Worm (Caenorhabditis elegans): ENCODE results near the gene fbxb-107.

Gene fbxb-107

ce11 chrII:2741405-2741804 is 17.2 kb upstream of the fbxb-107 start:
- TF ChIP-seq alr-1 (tag; optimal IDR thresholded peaks at IDR 0.05): no peak

ce11 chrII:2742251-2742650 is 16.3 kb upstream of the fbxb-107 start, which contains the start of gene T05A8.7:
Gene T05A8.7, minus strand, starts transcription at chrII:2742351.
- no peak for TF ChIP-seq nhr-25 (tag; optimal IDR thresholded peaks at IDR 0.05)
- TF ChIP-seq ceh-82 (tag; optimal IDR thresholded peaks at IDR 0.05): no peak
- TF ChIP-seq ZK546.5 (tag; optimal IDR thresholded peaks at IDR 0.05): no peak
- no peak for TF ChIP-seq nhr-11 (tag; optimal IDR thresholded peaks at IDR 0.05)

- no peak for TF ChIP-seq ztf-1 (GFP tag; conservative IDR thresholded peaks at IDR 0.05)
- no peak for TF ChIP-seq fos-1 (tag; optimal IDR thresholded peaks at IDR 0.05)
- TF ChIP-seq nhr-21 (tag; optimal IDR thresholded peaks at IDR 0.05): no peak
- peak in 1 of 2 experiments; percentile 41 for TF ChIP-seq mdl-1 (tag; optimal IDR thresholded peaks at IDR 0.05)
- TF ChIP-seq lin-11 (tag; optimal IDR thresholded peaks at IDR 0.05): peak; percentile 45
- peak; percentile 15 for TF ChIP-seq nhr-6 (tag; optimal IDR thresholded peaks at IDR 0.05)
- no peak for TF ChIP-seq peb-1 (tag; optimal IDR thresholded peaks at IDR 0.05)
- no peak for TF ChIP-seq ama-1 (optimal IDR thresholded peaks at IDR 0.05)
- peak; percentile 90 for TF ChIP-seq C34F6.9 (tag; optimal IDR thresholded peaks at IDR 0.05)
- TF ChIP-seq egl-27 (tag; optimal IDR thresholded peaks at IDR 0.05): peak; percentile 23
- peak; percentile 74 for TF ChIP-seq F13H6.1 (tag; optimal IDR thresholded peaks at IDR 0.05)
- peak; percentile 65 for TF ChIP-seq snpc-4 (tag; optimal IDR thresholded peaks at IDR 0.05)
- TF ChIP-seq ZK546.5 (tag; optimal IDR thresholded peaks at IDR 0.05): no peak
- peak; percentile 56 for TF ChIP-seq ceh-82 (tag; optimal IDR thresholded peaks at IDR 0.05)
- TF ChIP-seq nhr-129 (tag; optimal IDR thresholded peaks at IDR 0.05): peak; percentile 73
- peak; percentile 82 for TF ChIP-seq zag-1 (tag; optimal IDR thresholded peaks at IDR 0.05)
- TF ChIP-seq crh-2 (tag; optimal IDR thresholded peaks at IDR 0.05): peak; percentile 28
- TF ChIP-seq unc-55 (GFP tag; optimal IDR thresholded peaks at IDR 0.05): peak; percentile 87
- TF ChIP-seq aly-2 (tag; optimal IDR thresholded peaks at IDR 0.05): no peak
- peak; percentile 22 to 68 for TF ChIP-seq lsy-2 (tag; optimal IDR thresholded peaks at IDR 0.05)
- no peak for TF ChIP-seq nhr-237 (tag; optimal IDR thresholded peaks at IDR 0.05)
- no peak for TF ChIP-seq nhr-11 (tag; optimal IDR thresholded peaks at IDR 0.05)
- TF ChIP-seq mab-5 (tag; optimal IDR thresholded peaks at IDR 0.05): peak; percentile 29
- no peak for TF ChIP-seq elt-1 (tag; optimal IDR thresholded peaks at IDR 0.05)
- no peak for TF ChIP-seq unc-62 (GFP tag; optimal IDR thresholded peaks at IDR 0.05)
Measured at ce11 chrII:2747956-2748621, 10.5 kb upstream of the fbxb-107 start.

DNA sequence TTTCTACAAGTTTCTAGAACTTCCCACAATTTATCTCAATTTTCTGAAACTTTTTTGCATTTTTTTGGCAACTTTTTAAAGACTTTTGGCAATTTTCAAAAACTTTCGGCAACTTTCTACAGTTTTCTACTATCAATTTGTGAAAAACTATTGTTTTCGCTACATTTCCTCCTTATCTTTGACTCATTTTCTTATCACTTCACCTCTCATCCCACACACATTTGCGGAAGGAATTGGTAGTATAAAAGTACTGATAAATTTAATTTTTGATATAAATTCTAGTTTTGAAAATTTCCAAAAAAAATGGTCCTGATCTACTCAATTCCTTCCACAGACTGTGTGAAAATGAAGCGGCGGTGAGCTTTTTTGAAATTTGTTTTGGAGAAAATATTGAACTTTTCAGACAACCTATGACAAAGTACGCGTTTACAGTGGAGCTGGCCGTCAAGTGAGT is 8.9 kb upstream of the fbxb-107 start, which contains the start of gene F29A7.4:
Gene F29A7.4 (plus strand): TSS at position 404 of the 454 bp plus-strand sequence.
- TF ChIP-seq unc-39 (tag; optimal IDR thresholded peaks at IDR 0.05) (no peak), ama-1 (optimal IDR thresholded peaks at IDR 0.05) (no peak), zag-1 (tag; optimal IDR thresholded peaks at IDR 0.05) (no peak), fos-1 (tag; optimal IDR thresholded peaks at IDR 0.05) (peak; percentile 72), C34F6.9 (tag; optimal IDR thresholded peaks at IDR 0.05) (no peak), mab-5 (tag; optimal IDR thresholded peaks at IDR 0.05) (no peak), lin-13 (GFP tag; optimal IDR thresholded peaks at IDR 0.05) (no peak)

- no peak for TF ChIP-seq elt-1 (tag; optimal IDR thresholded peaks at IDR 0.05)
- no peak for TF ChIP-seq lsy-2 (tag; optimal IDR thresholded peaks at IDR 0.05)
- no peak for TF ChIP-seq nhr-129 (tag; optimal IDR thresholded peaks at IDR 0.05)
- TF ChIP-seq ZK546.5 (tag; optimal IDR thresholded peaks at IDR 0.05): no peak
- TF ChIP-seq mbf-1 (tag; optimal IDR thresholded peaks at IDR 0.05): no peak
- TF ChIP-seq gmeb-1 (tag; optimal IDR thresholded peaks at IDR 0.05): no peak
- no peak for TF ChIP-seq alr-1 (tag; optimal IDR thresholded peaks at IDR 0.05)
- TF ChIP-seq ztf-4 (tag; optimal IDR thresholded peaks at IDR 0.05): no peak
- TF ChIP-seq lin-13 (GFP tag; optimal IDR thresholded peaks at IDR 0.05): no peak
- no peak for TF ChIP-seq skn-1 (tag; optimal IDR thresholded peaks at IDR 0.05)
- no peak for TF ChIP-seq blmp-1 (tag; optimal IDR thresholded peaks at IDR 0.05; ENCODE audit: insufficient read depth)
- TF ChIP-seq ztf-1 (GFP tag; conservative IDR thresholded peaks at IDR 0.05): no peak
- TF ChIP-seq C34F6.9 (tag; optimal IDR thresholded peaks at IDR 0.05): no peak
- no peak for TF ChIP-seq sma-9 (GFP tag; optimal IDR thresholded peaks at IDR 0.05)
- TF ChIP-seq sma-9 (tag; optimal IDR thresholded peaks at IDR 0.05): no peak
- no peak for TF ChIP-seq snpc-4 (tag; optimal IDR thresholded peaks at IDR 0.05)
- no peak for TF ChIP-seq Y55F3AM.14 (GFP tag; optimal IDR thresholded peaks at IDR 0.05)
- TF ChIP-seq R02D3.7 (tag; optimal IDR thresholded peaks at IDR 0.05): no peak
- TF ChIP-seq fos-1 (tag; optimal IDR thresholded peaks at IDR 0.05): no peak
- TF ChIP-seq nhr-10 (tag; optimal IDR thresholded peaks at IDR 0.05): no peak
- no peak for TF ChIP-seq ztf-11 (tag; optimal IDR thresholded peaks at IDR 0.05)
Measured at ce11 chrII:2751278-2751677, 7.3 kb upstream of the fbxb-107 start.
